Worm (Caenorhabditis elegans): ENCODE data around the gene T24C2.3.

DNA sequence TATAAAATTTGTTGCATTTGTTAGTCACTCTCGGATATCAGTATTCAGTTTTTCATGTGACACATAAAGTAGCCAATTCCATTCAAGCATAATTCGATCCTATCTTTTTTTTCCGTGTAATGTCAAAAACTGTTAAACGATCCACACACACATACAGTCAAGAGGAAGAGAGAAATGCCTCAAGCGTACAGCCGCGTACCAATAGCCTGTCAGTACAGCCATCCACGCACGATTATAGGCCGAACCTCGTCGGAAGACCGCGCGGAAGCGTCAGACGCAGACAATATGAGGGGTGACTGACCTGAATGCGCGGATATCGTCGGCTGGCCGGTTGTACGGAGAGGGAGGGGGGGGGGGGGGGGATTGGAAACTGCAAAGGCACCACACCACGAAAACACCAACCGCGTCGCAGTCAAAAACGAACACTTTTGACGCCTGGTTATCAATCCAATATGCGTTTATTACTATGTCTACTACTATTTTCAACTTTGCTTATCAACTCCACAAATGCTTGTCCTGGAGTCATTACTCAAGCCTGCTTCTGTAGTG is 34.3 kb downstream of the T24C2.3 start, which contains the start of gene let-4:
- no peak for TF ChIP-seq elt-2 (tag; optimal IDR thresholded peaks at IDR 0.05)
- TF ChIP-seq ets-5 (GFP tag; IDR thresholded peaks at IDR 0.05), result no peak
- no peak for TF ChIP-seq mdl-1 (tag; optimal IDR thresholded peaks at IDR 0.05)
- no peak for TF ChIP-seq nhr-84 (tag; optimal IDR thresholded peaks at IDR 0.05)
- no peak for TF ChIP-seq unc-62 (GFP tag; optimal IDR thresholded peaks at IDR 0.05)
- no peak for TF ChIP-seq zag-1 (tag; optimal IDR thresholded peaks at IDR 0.05)
- TF ChIP-seq lin-39 (tag; optimal IDR thresholded peaks at IDR 0.05), result no peak
